Worm (Caenorhabditis elegans): ENCODE results near the gene pgp-6.

pgp-6 gene

DNA sequence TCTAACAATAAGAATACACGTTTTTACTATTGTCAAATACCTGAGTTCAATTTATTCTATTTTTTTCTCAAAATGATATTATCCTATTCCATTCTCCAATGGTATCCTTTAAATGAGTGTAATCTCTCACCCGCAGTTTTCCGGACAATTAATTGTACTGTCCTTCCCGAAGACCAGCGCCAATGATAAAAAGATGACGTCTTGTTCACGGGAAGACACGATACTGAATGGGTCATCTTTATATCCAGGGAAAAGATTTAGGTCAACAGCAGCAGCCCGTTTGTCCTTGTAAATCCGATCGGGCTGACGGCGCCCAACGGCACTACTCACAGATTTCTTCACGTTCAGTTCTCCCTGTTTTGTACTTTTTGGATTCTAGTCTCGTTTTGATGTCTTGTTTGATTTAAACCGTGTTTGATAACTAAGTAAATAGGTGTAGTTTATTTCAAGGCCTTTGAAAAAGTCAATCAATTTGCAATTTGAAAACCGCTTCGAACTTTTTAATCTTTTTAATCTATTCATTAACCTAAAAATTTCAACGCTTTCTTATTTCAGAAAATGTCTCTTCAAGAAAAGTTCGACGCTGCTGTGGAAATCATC, 25.6 kb upstream of the pgp-6 start, which contains the start of gene acbp-3 (continued):
- TF ChIP-seq rbr-2 (tag; optimal IDR thresholded peaks at IDR 0.05) (no peak), ceh-32 (tag; optimal IDR thresholded peaks at IDR 0.05; ENCODE audit: poor library complexity) (no peak), zfp-3 (GFP tag; conservative IDR thresholded peaks at IDR 0.05) (no peak)

- TF ChIP-seq hlh-11 (tag; optimal IDR thresholded peaks at IDR 0.05) = peak; percentile 83
- no peak for TF ChIP-seq sdz-12 (GFP tag; optimal IDR thresholded peaks at IDR 0.05)
- TF ChIP-seq nhr-48 (tag; optimal IDR thresholded peaks at IDR 0.05) = peak; percentile 43
- TF ChIP-seq mxl-3 (GFP tag; optimal IDR thresholded peaks at IDR 0.05) = peak; percentile 67
- no peak for TF ChIP-seq ceh-32 (tag; optimal IDR thresholded peaks at IDR 0.05; ENCODE audit: poor library complexity)
- peak; percentile 5 for TF ChIP-seq nhr-102 (tag; optimal IDR thresholded peaks at IDR 0.05)
- TF ChIP-seq nhr-28 (tag; optimal IDR thresholded peaks at IDR 0.05) = peak; percentile 78
- TF ChIP-seq unc-62 (GFP tag; optimal IDR thresholded peaks at IDR 0.05 in 1 of 2) = peak in 1 of 2 experiments; percentile 66
- no peak for TF ChIP-seq unc-62 (tag; optimal IDR thresholded peaks at IDR 0.05)
- peak; percentile 66 for TF ChIP-seq hlh-30 (tag; optimal IDR thresholded peaks at IDR 0.05; ENCODE audit: insufficient read depth)
- peak; percentile 24 for TF ChIP-seq zip-2 (tag; optimal IDR thresholded peaks at IDR 0.05)
- no peak for TF ChIP-seq F37D6.2 (tag; optimal IDR thresholded peaks at IDR 0.05)
- TF ChIP-seq spr-1 (tag; optimal IDR thresholded peaks at IDR 0.05) = no peak
- no peak for TF ChIP-seq ama-1 (optimal IDR thresholded peaks at IDR 0.05)
- TF ChIP-seq vab-7 (GFP tag; IDR thresholded peaks at IDR 0.05) = no peak
- no peak for TF ChIP-seq F44E2.7 (GFP tag; IDR thresholded peaks at IDR 0.05)
- peak in 1 of 2 experiments; percentile 73 for TF ChIP-seq mdl-1 (tag; optimal IDR thresholded peaks at IDR 0.05)
- TF ChIP-seq ztf-7 (tag; optimal IDR thresholded peaks at IDR 0.05) = peak; percentile 24
- TF ChIP-seq dmd-6 (GFP tag; IDR thresholded peaks at IDR 0.05) = peak; percentile 79
- TF ChIP-seq nhr-11 (tag; optimal IDR thresholded peaks at IDR 0.05) = no peak
- 0 out of 2 replicates have a peak, but pooled peaks have one; percentile 23 for TF ChIP-seq tra-1 (GFP tag; IDR thresholded peaks at IDR 0.05)
- peak; percentile 74 for TF ChIP-seq lin-1 (GFP tag; IDR thresholded peaks at IDR 0.05)
- peak; percentile 61; the same call in 1 of the 2 replicates for TF ChIP-seq php-3 (GFP tag; IDR thresholded peaks at IDR 0.05)
- TF ChIP-seq daf-16 (GFP tag; optimal IDR thresholded peaks at IDR 0.05) = no peak
- peak; percentile 90 for TF ChIP-seq daf-16 (tag; optimal IDR thresholded peaks at IDR 0.05)
- peak; percentile 86 for TF ChIP-seq dve-1 (tag; optimal IDR thresholded peaks at IDR 0.05; ENCODE audit: insufficient read depth)
- no peak for TF ChIP-seq T20F7.1 (GFP tag; optimal IDR thresholded peaks at IDR 0.05)
- TF ChIP-seq pqm-1 (tag; optimal IDR thresholded peaks at IDR 0.05) = peak; percentile 79
Observed at ce11 chrX:10901766-10902165, 24.5 kb upstream of the pgp-6 start.

DNA sequence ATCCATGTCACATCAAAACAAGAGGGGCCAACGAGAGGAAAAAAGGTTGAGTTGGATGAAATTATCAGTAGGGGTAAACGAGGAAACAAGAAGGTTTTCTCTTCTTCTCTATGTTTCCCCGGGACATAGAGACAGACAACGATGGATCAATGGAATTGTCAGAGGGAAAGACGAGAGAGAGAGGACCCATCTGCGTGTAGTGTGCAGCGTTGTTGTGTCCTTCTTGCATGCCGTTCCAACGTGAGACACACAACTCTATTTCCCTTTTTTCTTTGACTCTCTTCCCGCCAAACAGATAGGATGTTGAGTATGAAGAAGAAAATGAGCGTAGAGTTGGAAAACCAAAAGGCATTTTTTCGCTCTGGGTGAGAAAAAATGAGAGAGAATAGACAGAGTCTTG, 23.7 kb upstream of the pgp-6 start:
- TF ChIP-seq D1046.2 (GFP tag; IDR thresholded peaks at IDR 0.05) = no peak
- peak; percentile 19 for TF ChIP-seq nhr-48 (tag; optimal IDR thresholded peaks at IDR 0.05)
- no peak for TF ChIP-seq spr-1 (tag; optimal IDR thresholded peaks at IDR 0.05)
- no peak for TF ChIP-seq Y5F2A.4 (GFP tag; optimal IDR thresholded peaks at IDR 0.05)
- no peak for TF ChIP-seq lir-3 (tag; optimal IDR thresholded peaks at IDR 0.05)
- TF ChIP-seq aly-2 (tag; optimal IDR thresholded peaks at IDR 0.05) = no peak
- 0 out of 2 replicates have a peak, but pooled peaks have one; percentile 23 for TF ChIP-seq madf-9 (GFP tag; conservative IDR thresholded peaks at IDR 0.05)
- peak; percentile 49 for TF ChIP-seq nhr-77 (tag; optimal IDR thresholded peaks at IDR 0.05)
- TF ChIP-seq nhr-28 (tag; optimal IDR thresholded peaks at IDR 0.05) = peak; percentile 83
- no peak for TF ChIP-seq lin-39 (tag; optimal IDR thresholded peaks at IDR 0.05)
- no peak for TF ChIP-seq ceh-28 (tag; optimal IDR thresholded peaks at IDR 0.05)
- TF ChIP-seq mxl-3 (GFP tag; optimal IDR thresholded peaks at IDR 0.05) = peak; percentile 96
- no peak for TF ChIP-seq T26A8.4 (GFP tag; IDR thresholded peaks at IDR 0.05)
- no peak for TF ChIP-seq nhr-76 (tag; optimal IDR thresholded peaks at IDR 0.05)
- TF ChIP-seq nhr-6 (tag; optimal IDR thresholded peaks at IDR 0.05) = no peak
- no peak for TF ChIP-seq F49E8.2 (tag; optimal IDR thresholded peaks at IDR 0.05; ENCODE audit: borderline replicate concordance)
- no peak for TF ChIP-seq ceh-44 (GFP tag; IDR thresholded peaks at IDR 0.05)
- TF ChIP-seq aha-1 (tag) = peak; percentile 99
- peak; percentile 28 for TF ChIP-seq dve-1 (tag; optimal IDR thresholded peaks at IDR 0.05; ENCODE audit: insufficient read depth)
- TF ChIP-seq daf-19 (GFP tag; conservative IDR thresholded peaks at IDR 0.05) = no peak
- 0 out of 2 replicates have a peak, but pooled peaks have one; percentile 22 for TF ChIP-seq php-3 (GFP tag; IDR thresholded peaks at IDR 0.05)
- peak; percentile 87 for TF ChIP-seq nhr-11 (tag; optimal IDR thresholded peaks at IDR 0.05)
- no peak for TF ChIP-seq skn-1 (tag; optimal IDR thresholded peaks at IDR 0.05)
- TF ChIP-seq set-16 (GFP tag; IDR thresholded peaks at IDR 0.05) = no peak
- TF ChIP-seq F44E2.7 (GFP tag; IDR thresholded peaks at IDR 0.05) = no peak
- TF ChIP-seq F26F4.8 (GFP tag; conservative IDR thresholded peaks at IDR 0.05) = no peak
- TF ChIP-seq ceh-20 (GFP tag; IDR thresholded peaks at IDR 0.05) = no peak
